Worm (Caenorhabditis elegans) whole organism, mixed stage, embryonic: ENCODE results near the gene odr-2.
"Not testable (repeated sequence)": the region's sequence is repeated elsewhere in the genome, so short reads cannot be mapped to it uniquely, and the experiment has no call there.

Experiments
- M03D4.4 ChIP-seq: sonication (generic microtip); optimal IDR thresholded peaks from 2 replicates; lab custom pipeline; 2017; ENCODE audit warnings: mild to moderate bottlenecking, missing genetic modification characterization, missing compliant biosample characterization
- bed-3 ChIP-seq: fragments of 200-800 bp; sonication (Bioruptor generic); optimal IDR thresholded peaks from 3 replicates; lab custom pipeline; 2018; ENCODE audit warnings: mild to moderate bottlenecking, missing genetic modification characterization, moderate library complexity, missing compliant biosample characterization
- blmp-1 ChIP-seq: fragments of 150-350 bp; optimal IDR thresholded peaks from 2 replicates; lab custom pipeline; 2014; ENCODE audit warnings: missing biosample characterization, missing genetic modification characterization
- ceh-39 ChIP-seq: fragments of 150-350 bp; optimal IDR thresholded peaks from 2 replicates; lab custom pipeline; 2014; ENCODE audit warnings: missing biosample characterization, missing genetic modification characterization
- ceh-43 ChIP-seq: fragments of 200-800 bp; sonication (Bioruptor generic); optimal IDR thresholded peaks from 2 replicates; lab custom pipeline; 2018; ENCODE audit warnings: mild to moderate bottlenecking, missing genetic modification characterization, moderate library complexity, missing compliant biosample characterization
- ces-1 ChIP-seq: fragments of 150-350 bp; optimal IDR thresholded peaks from 2 replicates; lab custom pipeline; 2014; ENCODE audit warnings: missing biosample characterization, missing genetic modification reagents, missing genetic modification characterization
- cnd-1 ChIP-seq: fragments of 200-800 bp; sonication (Bioruptor generic); optimal IDR thresholded peaks from 2 replicates; lab custom pipeline; 2018; ENCODE audit warnings: mild to moderate bottlenecking, missing genetic modification characterization, missing compliant biosample characterization
- drap-1 ChIP-seq: fragments of 200-800 bp; sonication (Bioruptor generic); optimal IDR thresholded peaks from 3 replicates; lab custom pipeline; 2018; ENCODE audit warnings: mild to moderate bottlenecking, missing genetic modification characterization, missing compliant biosample characterization
- elt-1 ChIP-seq: sonication (generic microtip); optimal IDR thresholded peaks from 2 replicates; lab custom pipeline; 2017; ENCODE audit warnings: missing genetic modification characterization, mild to moderate bottlenecking, missing compliant biosample characterization, antibody characterized with exemption, moderate library complexity, borderline replicate concordance; ENCODE audit not compliant: insufficient read depth
- elt-3 ChIP-seq: fragments of 150-350 bp; optimal IDR thresholded peaks from 2 replicates; lab custom pipeline; 2014; ENCODE audit warnings: missing biosample characterization, missing genetic modification characterization
- ham-2 ChIP-seq: fragments of 200-800 bp; sonication (Bioruptor generic); optimal IDR thresholded peaks from 2 replicates; lab custom pipeline; 2018; ENCODE audit warnings: mild to moderate bottlenecking, missing genetic modification characterization, missing compliant biosample characterization
- hlh-1 ChIP-seq: fragments of 150-350 bp; optimal IDR thresholded peaks from 2 replicates; lab custom pipeline; 2014; ENCODE audit warnings: missing biosample characterization, missing genetic modification reagents, missing genetic modification characterization
- lin-13 ChIP-seq: fragments of 150-350 bp; optimal IDR thresholded peaks from 2 replicates; lab custom pipeline; 2014; ENCODE audit warnings: missing biosample characterization, missing genetic modification characterization
- lin-32 ChIP-seq: fragments of 200-800 bp; sonication (Bioruptor generic); optimal IDR thresholded peaks from 2 replicates; lab custom pipeline; 2018; ENCODE audit warnings: mild to moderate bottlenecking, missing genetic modification characterization, missing compliant biosample characterization
- lsy-2 ChIP-seq: fragments of 150-350 bp; optimal IDR thresholded peaks from 2 replicates; lab custom pipeline; 2014; ENCODE audit warnings: missing biosample characterization, missing genetic modification characterization
- mab-5 ChIP-seq: fragments of 150-350 bp; optimal IDR thresholded peaks from 2 replicates; lab custom pipeline; 2014; ENCODE audit warnings: missing biosample characterization, missing genetic modification characterization
- mep-1 ChIP-seq: fragments of 150-350 bp; optimal IDR thresholded peaks from 2 replicates; lab custom pipeline; 2017; ENCODE audit warnings: missing biosample characterization, missing genetic modification reagents, missing genetic modification characterization, inconsistent platforms
- mls-2 ChIP-seq: sonication (generic microtip); optimal IDR thresholded peaks from 2 replicates; lab custom pipeline; 2016; ENCODE audit warnings: mild to moderate bottlenecking, missing genetic modification characterization, moderate library complexity, missing compliant biosample characterization
- nhr-237 ChIP-seq: fragments of 150-350 bp; optimal IDR thresholded peaks from 2 replicates; lab custom pipeline; 2014; ENCODE audit warnings: missing biosample characterization, missing genetic modification characterization
- nhr-28 ChIP-seq: fragments of 150-350 bp; optimal IDR thresholded peaks from 2 replicates; lab custom pipeline; 2014; ENCODE audit warnings: missing biosample characterization, missing genetic modification characterization
- nhr-76 ChIP-seq: sonication (generic microtip); optimal IDR thresholded peaks from 2 replicates; lab custom pipeline; 2017; ENCODE audit warnings: missing biosample characterization, missing genetic modification characterization
- pha-4 ChIP-seq: fragments of 150-350 bp; optimal IDR thresholded peaks from 2 replicates; lab custom pipeline; 2018; ENCODE audit warnings: missing biosample characterization, missing genetic modification reagents, missing genetic modification characterization
- sem-2 ChIP-seq: fragments of 200-800 bp; sonication (Bioruptor generic); optimal IDR thresholded peaks from 2 replicates; lab custom pipeline; 2018; ENCODE audit warnings: mild to moderate bottlenecking, missing genetic modification characterization, missing compliant biosample characterization
- snpc-4 ChIP-seq: fragments of 150-350 bp; optimal IDR thresholded peaks from 2 replicates; lab custom pipeline; 2014; ENCODE audit warnings: missing biosample characterization, missing genetic modification characterization
- sptf-1 ChIP-seq: sonication (generic microtip); optimal IDR thresholded peaks from 2 replicates; lab custom pipeline; 2017; ENCODE audit warnings: mild to moderate bottlenecking, missing genetic modification characterization, moderate library complexity, missing compliant biosample characterization
- tbx-8 ChIP-seq: fragments of 200-800 bp; sonication (Bioruptor generic); optimal IDR thresholded peaks from 2 replicates; lab custom pipeline; 2018; ENCODE audit warnings: mild to moderate bottlenecking, missing genetic modification characterization, moderate library complexity, missing compliant biosample characterization
- unc-120 ChIP-seq: sonication (generic microtip); optimal IDR thresholded peaks from 2 replicates; lab custom pipeline; 2017; ENCODE audit warnings: missing genetic modification characterization, missing compliant biosample characterization; ENCODE audit not compliant: poor library complexity, severe bottlenecking
- unc-39 ChIP-seq: fragments of 150-350 bp; optimal IDR thresholded peaks from 2 replicates; lab custom pipeline; 2014; ENCODE audit warnings: missing biosample characterization, missing genetic modification characterization
- unc-62 ChIP-seq: fragments of 150-350 bp; optimal IDR thresholded peaks from 2 replicates; lab custom pipeline; 2014; ENCODE audit warnings: missing biosample characterization, missing genetic modification reagents, missing genetic modification characterization
- zip-8 ChIP-seq: fragments of 150-350 bp; optimal IDR thresholded peaks from 2 replicates; lab custom pipeline; 2014; ENCODE audit warnings: missing biosample characterization, missing genetic modification characterization
- ztf-11 ChIP-seq: fragments of 150-350 bp; optimal IDR thresholded peaks from 2 replicates; lab custom pipeline; 2014; ENCODE audit warnings: missing biosample characterization, missing genetic modification characterization

odr-2 gene

DNA sequence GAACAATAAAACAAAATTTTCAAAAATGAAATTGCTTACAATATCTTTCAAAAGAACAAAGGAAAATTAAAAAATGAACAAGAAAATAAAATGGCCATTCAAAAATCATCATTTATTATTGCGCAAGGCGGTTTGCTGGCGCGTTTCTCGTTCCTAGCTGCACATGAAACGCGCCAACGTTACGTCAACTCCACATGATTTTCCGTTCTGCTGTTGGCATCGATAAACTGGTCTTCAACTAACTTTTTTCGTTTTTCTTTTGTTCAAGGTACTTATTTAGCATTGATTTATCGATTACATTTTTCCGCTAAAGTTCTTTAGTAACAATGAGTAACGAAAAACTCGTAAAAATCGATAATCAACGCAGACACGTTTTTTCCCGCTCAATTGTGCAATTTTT, 43.0 kb upstream of the odr-2 start, which contains the start of the genes Y57E12AL.6 and Y57E12AL.1:
Y57E12AL.6 (minus strand) TSS at position 75 of the 400 bp plus-strand sequence.
Y57E12AL.1 (plus strand) TSS at position 135 of the 400 bp plus-strand sequence.
- TF ChIP-seq bed-3 (GFP tag; lab: Kevin White, UChicago): peak; percentile 39
- peak; percentile 89 for TF ChIP-seq sptf-1 (tag; lab: Kevin White, UChicago)
- TF ChIP-seq lsy-2: peak; percentile 73
- peak; percentile 55 for TF ChIP-seq unc-120
- peak; percentile 35 for TF ChIP-seq hlh-1
- peak; percentile 12 for TF ChIP-seq lin-32 (GFP tag; lab: Kevin White, UChicago)
- TF ChIP-seq ham-2 (GFP tag; lab: Kevin White, UChicago): peak; percentile 14
- peak; percentile 11 for TF ChIP-seq sem-2 (GFP tag; lab: Kevin White, UChicago)
- peak; percentile 72 for TF ChIP-seq mls-2 (tag; lab: Kevin White, UChicago)
- TF ChIP-seq unc-62: peak; percentile 10
- TF ChIP-seq ces-1 (GFP tag; lab: Kevin White, UChicago): peak; percentile 37
- TF ChIP-seq M03D4.4 (tag; lab: Kevin White, UChicago): peak; percentile 78
- no peak for TF ChIP-seq ztf-11 (tag; lab: Kevin White, UChicago)
- TF ChIP-seq cnd-1: peak; percentile 53
- TF ChIP-seq nhr-76 (tag; lab: Kevin White, UChicago): no peak
- peak; percentile 71 for TF ChIP-seq mep-1
- peak; percentile 68 for TF ChIP-seq ceh-43 (GFP tag; lab: Kevin White, UChicago)
- TF ChIP-seq zip-8 (tag; lab: Kevin White, UChicago): peak; percentile 71
- TF ChIP-seq unc-39 (tag; lab: Kevin White, UChicago): no peak
- no peak for TF ChIP-seq elt-3 (tag; lab: Kevin White, UChicago)
- peak; percentile 67 for TF ChIP-seq nhr-237
- TF ChIP-seq drap-1: peak; percentile 1
- peak; percentile 56 for TF ChIP-seq ceh-39 (tag; lab: Kevin White, UChicago)
- no peak for TF ChIP-seq elt-1 (tag; lab: Kevin White, UChicago)
- TF ChIP-seq blmp-1: no peak
- TF ChIP-seq lin-13 (tag; lab: Kevin White, UChicago): peak; percentile 80
- peak; percentile 23 for TF ChIP-seq pha-4 (tag; lab: Kevin White, UChicago)
- TF ChIP-seq, all 35 proteins: peak for 21

DNA sequence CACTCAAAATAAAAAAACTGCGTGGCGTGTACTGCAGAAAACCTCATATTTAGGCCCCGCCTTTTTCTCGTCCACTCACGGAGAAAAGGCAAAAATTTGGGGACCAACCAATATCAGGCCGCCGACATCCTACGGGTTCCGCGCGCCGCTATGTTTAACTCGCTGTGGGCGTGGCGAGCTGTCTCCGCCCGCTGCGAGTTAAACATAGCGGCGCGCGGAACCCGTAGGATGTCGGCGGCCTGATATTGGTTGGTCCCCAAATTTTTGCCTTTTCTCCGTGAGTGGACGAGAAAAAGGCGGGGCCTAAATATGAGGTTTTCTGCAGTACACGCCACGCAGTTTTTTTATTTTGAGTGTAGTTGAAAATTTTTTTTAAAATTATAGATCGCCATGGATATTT, 40.6 kb upstream of the odr-2 start, which contains the start of gene tmem-258:
tmem-258 (plus strand) TSS at position 385 of the 400 bp plus-strand sequence.
- not testable (repeated sequence) for TF ChIP-seq zip-8 (tag; lab: Kevin White, UChicago); elt-1 (tag; lab: Kevin White, UChicago); tbx-8 (GFP tag; lab: Kevin White, UChicago)
- TF ChIP-seq, all 35 proteins: peak for 0; not testable (repeated sequence) for 35

DNA sequence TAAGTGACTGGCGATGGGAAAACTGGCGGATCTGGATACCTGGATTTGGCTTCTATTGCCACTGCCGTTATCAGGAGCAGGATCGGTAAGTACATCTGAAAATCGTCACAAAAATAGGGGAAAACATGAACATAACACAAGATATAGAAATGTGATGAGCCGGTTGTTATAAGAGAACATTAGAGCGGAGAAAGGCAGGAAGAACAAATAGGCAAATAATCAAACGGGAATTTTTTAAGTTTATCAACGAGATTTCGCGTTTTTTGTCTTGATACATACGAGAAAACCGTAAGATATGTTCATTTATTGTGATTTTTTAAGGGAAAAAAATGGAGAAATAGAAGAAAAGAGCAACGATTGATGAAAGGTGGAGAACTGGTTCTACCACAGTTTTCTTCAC, 38.1 kb upstream of the odr-2 start, which contains the start of gene Y57E12AR.1:
Y57E12AR.1 (minus strand) TSS at position 101 of the 400 bp plus-strand sequence.
- TF ChIP-seq zip-8 (tag; lab: Kevin White, UChicago) (no peak), sem-2 (GFP tag; lab: Kevin White, UChicago) (no peak), mab-5 (no peak)

DNA sequence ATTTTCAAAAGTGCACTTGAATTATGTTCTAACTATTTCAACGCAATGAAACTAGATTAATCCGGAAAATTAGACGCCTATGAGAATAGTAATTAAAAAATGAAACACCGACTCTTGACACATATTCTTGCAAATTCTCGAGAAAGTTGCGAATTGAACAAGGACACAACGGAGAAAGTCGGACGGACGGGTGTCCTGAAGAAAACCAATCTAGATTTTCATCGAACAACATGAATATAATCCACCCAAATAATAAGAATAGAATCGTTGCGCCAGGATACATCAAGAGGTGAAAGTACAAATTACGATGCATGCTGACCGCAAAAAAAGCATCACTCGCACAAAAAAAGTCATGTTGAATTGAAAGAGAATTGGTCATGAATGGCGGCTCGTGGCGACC, 34.5 kb upstream of the odr-2 start:
- no peak for TF ChIP-seq ham-2 (GFP tag; lab: Kevin White, UChicago)
- TF ChIP-seq ceh-39 (tag; lab: Kevin White, UChicago): no peak
- no peak for TF ChIP-seq mab-5
- TF ChIP-seq elt-1 (tag; lab: Kevin White, UChicago): no peak
- no peak for TF ChIP-seq zip-8 (tag; lab: Kevin White, UChicago)
- TF ChIP-seq lin-13 (tag; lab: Kevin White, UChicago): no peak
- no peak for TF ChIP-seq snpc-4
- no peak for TF ChIP-seq nhr-237
- no peak for TF ChIP-seq lin-32 (GFP tag; lab: Kevin White, UChicago)
- no peak for TF ChIP-seq ztf-11 (tag; lab: Kevin White, UChicago)
- TF ChIP-seq blmp-1: no peak
- no peak for TF ChIP-seq unc-62
- no peak for TF ChIP-seq mls-2 (tag; lab: Kevin White, UChicago)
- TF ChIP-seq ces-1 (GFP tag; lab: Kevin White, UChicago): no peak
- no peak for TF ChIP-seq unc-120
- TF ChIP-seq nhr-28 (tag; lab: Kevin White, UChicago): no peak
- no peak for TF ChIP-seq elt-3 (tag; lab: Kevin White, UChicago)
- no peak for TF ChIP-seq bed-3 (GFP tag; lab: Kevin White, UChicago)
